Fruit fly (Drosophila melanogaster): ENCODE measurements around the gene Dora.

DNA sequence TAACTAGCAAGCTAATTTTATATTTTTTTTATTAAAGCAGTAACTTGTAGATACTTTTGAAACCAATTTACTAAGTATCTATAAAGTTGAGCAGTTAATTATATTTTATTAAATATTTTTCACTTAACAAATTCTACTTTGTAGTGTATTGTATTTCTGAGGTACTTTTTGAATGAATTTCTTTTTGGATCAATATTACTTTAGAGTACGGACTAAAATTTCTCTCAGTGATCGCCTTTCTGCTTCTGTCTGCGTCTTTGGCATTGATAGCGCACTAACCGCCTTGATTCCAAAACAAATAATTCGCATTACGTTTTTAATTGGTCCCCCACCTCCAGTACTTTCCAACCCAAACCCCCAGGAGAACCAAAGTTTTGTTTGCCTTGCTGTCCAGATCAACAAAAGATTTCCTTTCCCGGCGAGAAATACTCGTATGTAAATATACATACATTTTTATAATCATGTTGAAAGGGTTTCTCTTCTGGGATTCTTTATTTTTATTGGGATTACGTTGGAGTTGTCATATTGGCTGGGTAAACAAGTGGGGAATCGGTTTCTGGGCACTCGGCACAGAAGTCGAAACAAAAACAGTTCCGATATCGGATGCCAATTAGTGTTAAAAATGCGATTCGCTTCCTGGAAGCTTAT is 24.7 kb upstream of the Dora start:
- TF ChIP-seq psq (optimal IDR thresholded peaks at IDR 0.05) (no peak), ttk (optimal IDR thresholded peaks at IDR 0.05) (no peak)

All from Kc167 (cell line).